Worm (Caenorhabditis elegans) whole organism, L4 larva: ENCODE data around the gene gst-29.

Source experiments
- arid-1 ChIP-seq: fragments of 200-800 bp; sonication (Bioruptor generic); conservative IDR thresholded peaks from 2 replicates; pipeline ENCODE4 v1.3.6; 2022; ENCODE audit warnings: missing genetic modification reagents, missing genetic modification characterization, missing compliant biosample characterization
- attf-4 ChIP-seq: sonication (generic microtip); optimal IDR thresholded peaks from 3 replicates; lab custom pipeline; 2017; ENCODE audit warnings: missing biosample characterization, missing genetic modification characterization
- nhr-6 ChIP-seq: fragments of 150-350 bp; optimal IDR thresholded peaks from 2 replicates; lab custom pipeline; 2014; ENCODE audit warnings: missing biosample characterization, missing genetic modification characterization
- pha-4 ChIP-seq, 2 experiments: fragments of 150-350 bp in 1 of 2; fragments of 200-800 bp in 1 of 2; sonication (Bioruptor generic) in 1 of 2; IDR thresholded peaks in 1 of 2; optimal IDR thresholded peaks in 1 of 2; 2 replicates each; pipeline versions ENCODE4 v1.3.6 to Lab custom; 2014 to 2022; ENCODE audit warnings: missing genetic modification characterization in 2 of 2, missing genetic modification reagents in 2 of 2, missing biosample characterization in 1 of 2, missing compliant biosample characterization in 1 of 2
- zag-1 ChIP-seq: fragments of 150-350 bp; optimal IDR thresholded peaks from 2 replicates; lab custom pipeline; 2014; ENCODE audit warnings: missing biosample characterization, missing genetic modification characterization

DNA sequence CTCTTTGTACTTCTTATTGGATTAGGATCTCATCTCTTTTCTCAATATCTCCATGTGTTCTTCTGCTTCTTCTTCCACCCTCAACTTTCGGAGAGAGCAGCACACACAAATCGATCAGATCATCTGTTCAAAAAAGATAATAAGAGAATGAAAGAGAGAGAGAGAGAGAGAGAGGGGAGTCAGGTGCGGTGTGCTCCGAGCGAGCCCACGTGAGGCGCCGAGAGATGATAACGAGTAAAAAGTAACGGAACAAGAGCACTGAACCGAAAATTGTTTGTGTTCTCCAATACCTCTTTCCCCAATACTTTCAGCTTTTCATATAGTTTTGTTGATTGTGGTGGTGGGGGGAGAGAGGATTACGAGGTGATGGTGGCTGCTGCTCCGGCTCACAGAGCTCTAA is 24.3 kb upstream of the gst-29 start:
- TF ChIP-seq attf-4 (tag; lab: Kevin White, UChicago) (no peak), pha-4 (GFP tag; IDR thresholded peaks at IDR 0.05; lab: Robert Waterston, UW) (no peak; the same call in 1 of the 2 replicates), pha-4 (tag; optimal IDR thresholded peaks at IDR 0.05; lab: Kevin White, UChicago) (no peak), zag-1 (tag; lab: Kevin White, UChicago) (no peak), nhr-6 (no peak), arid-1 (no peak)
